Worm (Caenorhabditis elegans) whole organism, L1 larva: ENCODE results near the gene Y17D7B.4.

Experiments used
- ceh-82 ChIP-seq, 3 experiments: fragments of 150-350 bp in 1 of 3; sonication (generic microtip) in 2 of 3; optimal IDR thresholded peaks; 2 replicates each; lab custom pipeline; 2014 to 2017; ENCODE audit warnings: missing biosample characterization in 3 of 3, missing genetic modification characterization in 3 of 3
- egl-27 ChIP-seq, 2 experiments: fragments of 150-350 bp in 1 of 2; sonication (generic microtip); optimal IDR thresholded peaks; 3 replicates each; lab custom pipeline; 2017 to 2018; ENCODE audit warnings: missing biosample characterization in 2 of 2, missing genetic modification characterization in 2 of 2, missing genetic modification reagents in 2 of 2
- fkh-10 ChIP-seq: sonication (generic microtip); optimal IDR thresholded peaks from 2 replicates; lab custom pipeline; 2017; ENCODE audit warnings: missing biosample characterization, missing genetic modification reagents, missing genetic modification characterization
- hpl-2 ChIP-seq: fragments of 150-350 bp; optimal IDR thresholded peaks from 2 replicates; lab custom pipeline; 2014; ENCODE audit warnings: missing biosample characterization, missing genetic modification reagents, missing genetic modification characterization
- mep-1 ChIP-seq: fragments of 150-350 bp; optimal IDR thresholded peaks from 2 replicates; lab custom pipeline; 2014; ENCODE audit warnings: missing biosample characterization, missing genetic modification characterization
- ztf-11 ChIP-seq, 2 experiments: sonication (generic microtip); optimal IDR thresholded peaks; 2 replicates each; lab custom pipeline; 2016 to 2017; ENCODE audit warnings: missing genetic modification characterization in 2 of 2, missing biosample characterization in 1 of 2, missing compliant biosample characterization in 1 of 2

- TF ChIP-seq egl-27 (tag; optimal IDR thresholded peaks at IDR 0.05; lab: Kevin White, UChicago) (no peak), fkh-10 (GFP tag; lab: Kevin White, UChicago) (no peak), hpl-2 (no peak), mep-1 (tag; lab: Kevin White, UChicago) (no peak), ztf-11 (tag; optimal IDR thresholded peaks at IDR 0.05; lab: Kevin White, UChicago) (no peak), ceh-82 (tag; optimal IDR thresholded peaks at IDR 0.05; lab: Kevin White, UChicago) (no peak)
Measured at ce11 chrV:18802077-18802476, 25.6 kb upstream of the Y17D7B.4 start, which contains the start of gene C54E10.11.
